Worm (Caenorhabditis elegans) whole organism, L4 larva: Measurements from ENCODE around the gene uaf-2.

Experiments used
- aly-2 ChIP-seq: sonication (generic microtip); optimal IDR thresholded peaks from 2 replicates; lab custom pipeline; 2018; ENCODE audit warnings: missing biosample characterization, missing genetic modification characterization
- ama-1 ChIP-seq: fragments of 150-350 bp; optimal IDR thresholded peaks from 2 replicates; lab custom pipeline; 2014; ENCODE audit warnings: inconsistent platforms, mixed read lengths
- daf-19 ChIP-seq: fragments of 200-800 bp; sonication (Bioruptor generic); conservative IDR thresholded peaks from 2 replicates; pipeline ENCODE4 v1.3.6; 2022; ENCODE audit warnings: missing genetic modification characterization, missing compliant biosample characterization
- dmd-8 ChIP-seq: fragments of 200-800 bp; sonication (Bioruptor generic); IDR thresholded peaks from 2 replicates; pipeline ENCODE4 v1.3.6; 2022; ENCODE audit warnings: missing genetic modification characterization, missing compliant biosample characterization
- egl-27 ChIP-seq: sonication (generic microtip); optimal IDR thresholded peaks from 3 replicates; lab custom pipeline; 2017; ENCODE audit warnings: missing biosample characterization, missing genetic modification reagents, missing genetic modification characterization
- fos-1 ChIP-seq: fragments of 150-350 bp; optimal IDR thresholded peaks from 2 replicates; lab custom pipeline; 2014; ENCODE audit warnings: missing biosample characterization, missing genetic modification characterization
- jun-1 ChIP-seq: fragments of 150-350 bp; optimal IDR thresholded peaks from 2 replicates; lab custom pipeline; 2014; ENCODE audit warnings: missing biosample characterization, missing genetic modification reagents, missing genetic modification characterization
- lin-39 ChIP-seq: fragments of 150-350 bp; optimal IDR thresholded peaks from 2 replicates; lab custom pipeline; 2014; ENCODE audit warnings: missing biosample characterization, missing genetic modification reagents, missing genetic modification characterization
- mdl-1 ChIP-seq, 2 experiments: fragments of 150-350 bp in 1 of 2; sonication (generic microtip) in 1 of 2; optimal IDR thresholded peaks; 2 replicates each; lab custom pipeline; 2014 to 2017; ENCODE audit warnings: missing biosample characterization in 2 of 2, missing genetic modification characterization in 2 of 2
- nhr-11 ChIP-seq: fragments of 150-350 bp; optimal IDR thresholded peaks from 2 replicates; lab custom pipeline; 2014; ENCODE audit warnings: missing biosample characterization, missing genetic modification characterization
- nhr-28 ChIP-seq: fragments of 150-350 bp; optimal IDR thresholded peaks from 2 replicates; lab custom pipeline; 2014; ENCODE audit warnings: missing biosample characterization, missing genetic modification characterization
- pha-4 ChIP-seq, 2 experiments: fragments of 150-350 bp in 1 of 2; fragments of 200-800 bp in 1 of 2; sonication (Bioruptor generic) in 1 of 2; IDR thresholded peaks in 1 of 2; optimal IDR thresholded peaks in 1 of 2; 2 replicates each; pipeline versions ENCODE4 v1.3.6 to Lab custom; 2014 to 2022; ENCODE audit warnings: missing genetic modification characterization in 2 of 2, missing genetic modification reagents in 2 of 2, missing biosample characterization in 1 of 2, missing compliant biosample characterization in 1 of 2
- zfp-3 ChIP-seq: fragments of 200-800 bp; sonication (Bioruptor generic); conservative IDR thresholded peaks from 2 replicates; pipeline ENCODE4 v1.3.6; 2022; ENCODE audit warnings: missing genetic modification reagents, missing genetic modification characterization, missing compliant biosample characterization

DNA sequence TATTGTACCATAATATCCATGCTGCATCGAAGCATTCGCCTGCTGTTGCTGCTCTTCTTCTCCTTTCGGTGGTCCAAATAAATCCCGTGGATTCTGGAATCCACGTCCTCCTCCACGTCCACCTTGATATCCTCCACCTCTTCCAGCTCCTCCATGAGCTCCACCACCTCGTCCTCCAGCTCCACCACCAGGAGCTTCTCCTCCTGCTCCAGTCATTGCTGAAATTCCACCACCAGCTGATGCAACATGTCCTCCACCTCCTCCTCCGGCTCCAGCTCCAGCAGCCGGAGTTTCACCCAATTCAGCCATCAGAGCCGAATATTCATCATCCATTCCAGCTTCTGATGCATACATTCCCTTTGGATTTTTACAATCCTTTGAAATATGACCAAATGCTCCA, 13.0 kb downstream of the uaf-2 start:
- TF ChIP-seq egl-27 (no peak), mdl-1 (tag; optimal IDR thresholded peaks at IDR 0.05; lab: Kevin White, UChicago) (no peak), jun-1 (tag; lab: Kevin White, UChicago) (no peak), ama-1 (lab: Kevin White, UChicago) (no peak), zfp-3 (no peak), lin-39 (no peak), pha-4 (GFP tag; IDR thresholded peaks at IDR 0.05; lab: Robert Waterston, UW) (no peak), pha-4 (tag; optimal IDR thresholded peaks at IDR 0.05; lab: Kevin White, UChicago) (no peak), fos-1 (tag; lab: Kevin White, UChicago) (no peak), aly-2 (no peak), dmd-8 (GFP tag; lab: Robert Waterston, UW) (no peak), nhr-11 (tag; lab: Kevin White, UChicago) (no peak), nhr-28 (no peak), daf-19 (GFP tag; lab: Robert Waterston, UW) (no peak)
